Fruit fly (Drosophila melanogaster): Measurements from ENCODE around the gene Sas10.

Sas10 gene

DNA sequence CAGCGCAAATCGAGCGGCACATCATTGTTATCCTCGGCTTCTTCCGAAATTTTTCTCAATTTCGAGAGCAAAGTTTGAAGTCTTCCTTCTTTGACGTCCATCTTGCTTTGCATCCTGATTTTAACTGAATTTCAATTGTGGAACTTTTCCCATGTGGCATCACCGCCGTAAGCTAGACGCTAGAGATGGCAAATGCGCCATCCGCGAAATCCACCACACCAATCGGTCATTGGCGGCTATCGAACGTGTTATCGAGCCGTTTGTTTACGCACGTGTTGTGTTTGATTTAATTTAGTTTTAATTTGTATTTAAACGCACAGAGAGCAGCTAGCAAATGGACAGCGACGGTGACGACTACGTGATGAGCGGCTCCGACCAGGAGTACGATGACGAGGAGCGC is at the start of gene Sas10, which contains the start of gene CG15930:
Gene Sas10, plus strand, starts transcription at position 240 of the 400 bp plus-strand sequence.
Gene CG15930, minus strand, starts transcription at position 126 of the 400 bp plus-strand sequence.
- TF ChIP-seq Sp1 (GFP tag; optimal IDR thresholded peaks at IDR 0.05) = no peak
- peak; percentile 31 for TF ChIP-seq Myc (optimal IDR thresholded peaks at IDR 0.05)

DNA sequence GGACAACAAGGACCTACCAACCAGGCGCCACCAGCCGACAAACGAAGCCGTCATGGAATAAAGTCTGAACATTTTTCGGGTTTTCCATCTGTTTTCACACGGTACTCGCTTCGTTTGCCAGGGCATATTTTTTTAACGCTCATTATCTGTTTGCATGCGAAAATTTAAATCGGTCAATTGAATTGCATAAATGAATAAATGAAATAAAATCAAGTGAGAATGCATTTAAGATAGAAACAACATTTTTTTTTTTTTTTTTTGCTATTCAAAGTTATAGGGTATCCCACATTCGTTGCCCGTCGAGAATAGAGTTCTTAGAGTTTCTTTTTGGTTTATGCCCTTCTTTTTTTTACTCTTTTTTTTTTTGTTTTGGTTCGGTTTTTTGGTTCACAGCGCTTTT is 31.4 kb upstream of the Sas10 start:
- TF ChIP-seq CG32264 (GFP tag; optimal IDR thresholded peaks at IDR 0.05) (no peak), HLH106 (tag; optimal IDR thresholded peaks at IDR 0.05) (peak; percentile 12)

DNA sequence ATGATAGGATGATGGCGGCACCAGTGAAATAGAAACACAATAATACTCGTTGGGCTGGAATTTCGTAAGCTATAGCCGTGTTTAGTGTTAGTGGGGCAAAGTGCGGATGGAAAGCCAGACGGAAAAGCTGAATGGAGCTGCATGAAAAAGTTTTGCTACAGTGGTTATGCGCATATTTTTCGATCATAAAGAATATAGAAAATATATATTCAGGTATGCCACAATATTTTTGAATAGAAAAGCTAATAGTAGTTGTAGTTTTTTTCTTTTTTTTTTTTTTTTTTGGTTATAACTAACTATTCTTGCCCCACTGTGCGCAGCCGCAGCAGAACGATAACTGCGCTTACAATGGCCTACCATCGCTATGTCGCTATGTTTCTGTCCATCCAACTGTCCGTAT is 30.7 kb upstream of the Sas10 start:
- TF ChIP-seq dsf (GFP tag; optimal IDR thresholded peaks at IDR 0.05; ENCODE audit: borderline replicate concordance) (no peak), jim (GFP tag; optimal IDR thresholded peaks at IDR 0.05) (no peak)

DNA sequence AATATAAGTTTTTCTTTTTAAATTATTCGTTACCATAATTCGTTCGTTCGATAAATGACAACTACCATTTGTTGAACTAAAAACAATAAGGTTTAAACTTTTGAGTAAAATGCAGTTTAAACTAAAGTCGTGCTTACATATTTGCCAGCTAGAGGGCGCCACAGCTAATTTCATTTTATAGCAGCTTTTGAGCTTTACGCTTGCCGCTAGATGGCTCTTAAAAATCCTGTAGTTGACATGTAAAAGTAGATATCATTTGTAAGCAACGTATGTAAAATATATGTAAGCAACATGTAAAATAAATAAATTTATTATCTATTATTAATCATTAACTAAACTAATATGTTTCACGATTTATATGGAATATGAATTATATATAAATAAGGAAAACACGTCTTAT is 27.5 kb upstream of the Sas10 start:
- TF ChIP-seq br (GFP tag; optimal IDR thresholded peaks at IDR 0.05) = no peak
- TF ChIP-seq fru (GFP tag; optimal IDR thresholded peaks at IDR 0.05) = no peak
- TF ChIP-seq sage (GFP tag; optimal IDR thresholded peaks at IDR 0.05) = no peak
- no peak for TF ChIP-seq CrebA (GFP tag; optimal IDR thresholded peaks at IDR 0.05; ENCODE audit: borderline replicate concordance)
- TF ChIP-seq dsf (GFP tag; optimal IDR thresholded peaks at IDR 0.05; ENCODE audit: borderline replicate concordance) = no peak
- TF ChIP-seq dmrt93B (GFP tag; optimal IDR thresholded peaks at IDR 0.05) = no peak
- no peak for TF ChIP-seq lola (GFP tag; optimal IDR thresholded peaks at IDR 0.05)
- TF ChIP-seq Myc (optimal IDR thresholded peaks at IDR 0.05) = peak; percentile 72

DNA sequence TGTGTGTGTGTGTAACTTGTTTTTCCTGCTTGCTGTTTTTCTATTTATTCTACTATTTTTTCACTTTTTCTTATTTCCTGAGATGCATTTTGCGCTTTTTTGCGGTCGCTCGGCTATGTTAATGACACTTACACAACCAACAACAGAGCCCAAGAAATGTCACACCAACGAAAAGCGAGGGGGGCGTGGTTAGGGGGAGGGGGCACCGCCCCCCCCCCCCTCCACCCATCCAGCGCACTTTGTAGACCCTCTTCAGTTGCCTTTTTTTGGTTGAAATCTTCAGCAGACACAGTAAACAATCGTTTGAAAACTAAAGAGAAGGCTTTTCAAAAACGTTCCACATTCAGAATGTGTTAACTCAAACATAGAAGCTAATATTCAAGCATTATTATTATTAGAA is 24.1 kb upstream of the Sas10 start:
- peak; percentile 99 for TF ChIP-seq Dfd (GFP tag; optimal IDR thresholded peaks at IDR 0.05)
- no peak for TF ChIP-seq rgr (GFP tag; optimal IDR thresholded peaks at IDR 0.05)
- no peak for TF ChIP-seq Sp1 (GFP tag; optimal IDR thresholded peaks at IDR 0.05)
- no peak for TF ChIP-seq Myc (optimal IDR thresholded peaks at IDR 0.05)
- no peak for TF ChIP-seq fru (GFP tag; optimal IDR thresholded peaks at IDR 0.05)
- no peak for TF ChIP-seq jim (GFP tag; optimal IDR thresholded peaks at IDR 0.05)
- no peak for TF ChIP-seq Rel (GFP tag; optimal IDR thresholded peaks at IDR 0.05)
- TF ChIP-seq Rel (tag; optimal IDR thresholded peaks at IDR 0.05) = no peak
- TF ChIP-seq Abd-B (GFP tag; optimal IDR thresholded peaks at IDR 0.05) = no peak

- TF ChIP-seq Sp1 (GFP tag; optimal IDR thresholded peaks at IDR 0.05) (no peak), Dfd (GFP tag; optimal IDR thresholded peaks at IDR 0.05) (peak; percentile 46)
Measured at dm6 chrX:5295766-5296165, 21.4 kb upstream of the Sas10 start, which contains the start of gene CG42749. Gene CG42749, plus strand, starts transcription at chrX:5296066.

dm6 chrX:5299957-5300356 is 17.3 kb upstream of the Sas10 start:
- TF ChIP-seq foxo (GFP tag; optimal IDR thresholded peaks at IDR 0.05) (peak in 1 of 2 experiments; percentile 15), tai (GFP tag; optimal IDR thresholded peaks at IDR 0.05) (no peak)

dm6 chrX:5300623-5301283 is 16.5 kb upstream of the Sas10 start:
- TF ChIP-seq br (GFP tag; optimal IDR thresholded peaks at IDR 0.05) (peak; percentile 44), OdsH (GFP tag; optimal IDR thresholded peaks at IDR 0.05) (peak; percentile 14), fru (GFP tag; optimal IDR thresholded peaks at IDR 0.05) (peak; percentile 18), foxo (GFP tag; optimal IDR thresholded peaks at IDR 0.05) (peak in 1 of 2 experiments; percentile 38), Myc (optimal IDR thresholded peaks at IDR 0.05) (no peak), rgr (GFP tag; optimal IDR thresholded peaks at IDR 0.05) (peak; percentile 28), CG9705 (GFP tag; optimal IDR thresholded peaks at IDR 0.05) (no peak), woc (GFP tag; optimal IDR thresholded peaks at IDR 0.05) (peak; percentile 45), dmrt93B (GFP tag; optimal IDR thresholded peaks at IDR 0.05) (peak; percentile 12), Sp1 (GFP tag; optimal IDR thresholded peaks at IDR 0.05) (peak; percentile 11), Dfd (GFP tag; optimal IDR thresholded peaks at IDR 0.05) (peak; percentile 30), N (GFP tag; optimal IDR thresholded peaks at IDR 0.05) (no peak), h (GFP tag; optimal IDR thresholded peaks at IDR 0.05) (peak; percentile 36), HLH106 (tag; optimal IDR thresholded peaks at IDR 0.05) (peak; percentile 41)
